Fruit fly (Drosophila melanogaster): ENCODE data around the gene prd.

- TF ChIP-seq Hr78 (GFP tag; optimal IDR thresholded peaks at IDR 0.05) (no peak), Abd-B (GFP tag; optimal IDR thresholded peaks at IDR 0.05) (no peak), psq (GFP tag; optimal IDR thresholded peaks at IDR 0.05) (no peak), CrebA (GFP tag; optimal IDR thresholded peaks at IDR 0.05; ENCODE audit: borderline replicate concordance) (no peak), dl (GFP tag; optimal IDR thresholded peaks at IDR 0.05; ENCODE audit: insufficient read depth in 1 of 2, partially characterized antibody in 2 of 2) (no peak), sv (GFP tag; optimal IDR thresholded peaks at IDR 0.05) (no peak), OdsH (GFP tag; optimal IDR thresholded peaks at IDR 0.05) (no peak), rgr (GFP tag; optimal IDR thresholded peaks at IDR 0.05) (no peak)
These were observed 47.4 kb downstream of the prd start, which contains the start of gene Tom70 for dm6 chr2L:12038177-12038581.
